Fruit fly (Drosophila melanogaster): ENCODE results near the gene CG33333.

CG33333 gene

DNA sequence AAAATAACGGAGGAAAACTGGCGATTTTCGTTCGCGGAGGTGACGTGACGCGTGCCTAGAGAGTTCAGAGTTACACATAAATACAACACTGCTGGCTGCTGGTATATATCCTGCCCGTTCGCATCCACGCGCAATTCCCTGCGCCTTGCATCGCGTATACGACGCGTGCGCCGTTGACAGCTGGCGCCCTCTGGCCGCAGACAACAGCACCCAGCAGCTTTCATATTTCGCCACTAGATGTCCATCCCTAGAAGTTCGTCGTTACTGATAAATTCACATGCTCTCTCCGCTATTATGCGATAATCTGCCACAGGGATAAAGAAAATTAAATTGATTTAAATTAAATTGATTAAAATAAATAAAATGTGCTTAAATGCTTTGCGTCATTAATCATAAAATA is 14.8 kb upstream of the CG33333 start, which contains the start of gene Sur-8 (continued):
- TF ChIP-seq pzg (GFP tag; optimal IDR thresholded peaks at IDR 0.05): peak; percentile 35
- TF ChIP-seq CG2129 (GFP tag; IDR thresholded peaks at IDR 0.05; ENCODE audit: partially characterized antibody): no peak
- TF ChIP-seq NfI (GFP tag; optimal IDR thresholded peaks at IDR 0.05): peak; percentile 67
- no peak for TF ChIP-seq Fer2 (tag; optimal IDR thresholded peaks at IDR 0.05)
- TF ChIP-seq wdn (GFP tag; IDR thresholded peaks at IDR 0.05): no peak
- TF ChIP-seq gcm2 (GFP tag; optimal IDR thresholded peaks at IDR 0.05): no peak
- TF ChIP-seq croc (GFP tag; conservative IDR thresholded peaks at IDR 0.05): peak; percentile 26; the same call in 1 of the 3 replicates
- 0 out of 2 replicates have a peak, but pooled peaks have one; percentile 24 for TF ChIP-seq cas (GFP tag; IDR thresholded peaks at IDR 0.05)
- no peak for TF ChIP-seq Lim3 (GFP tag; IDR thresholded peaks at IDR 0.05)
- TF ChIP-seq BEAF-32 (GFP tag; optimal IDR thresholded peaks at IDR 0.05): peak; percentile 4
- TF ChIP-seq eve (GFP tag; optimal IDR thresholded peaks at IDR 0.05): no peak
- TF ChIP-seq ac (GFP tag; optimal IDR thresholded peaks at IDR 0.05): no peak
- no peak for TF ChIP-seq CG9437 (GFP tag; optimal IDR thresholded peaks at IDR 0.05)
- peak; percentile 65; the same call in 2 of the 3 replicates for TF ChIP-seq CG17361 (GFP tag; IDR thresholded peaks at IDR 0.05)
- TF ChIP-seq CG10979 (tag; optimal IDR thresholded peaks at IDR 0.05): peak; percentile 88
- peak; percentile 79 for TF ChIP-seq CG5245 (GFP tag; optimal IDR thresholded peaks at IDR 0.05)
- peak; percentile 73 for TF ChIP-seq CG1603 (tag; optimal IDR thresholded peaks at IDR 0.05)
- TF ChIP-seq yki (optimal IDR thresholded peaks at IDR 0.05): no peak
- peak; percentile 86 for TF ChIP-seq ci (GFP tag; IDR thresholded peaks at IDR 0.05)
- peak; percentile 82 for TF ChIP-seq CG9932 (GFP tag; IDR thresholded peaks at IDR 0.05)
- TF ChIP-seq caup (GFP tag; optimal IDR thresholded peaks at IDR 0.05; ENCODE audit: severe bottlenecking): peak; percentile 77
- peak; percentile 89 for TF ChIP-seq CG11247 (GFP tag; IDR thresholded peaks at IDR 0.05)
- peak; percentile 20; the same call in 1 of the 2 replicates for TF ChIP-seq CG31441 (GFP tag; IDR thresholded peaks at IDR 0.05)
- peak; percentile 30 for TF ChIP-seq nau (GFP tag; optimal IDR thresholded peaks at IDR 0.05)
- no peak for TF ChIP-seq Nf-YB (GFP tag; optimal IDR thresholded peaks at IDR 0.05)
- peak; percentile 24 for TF ChIP-seq scrt (GFP tag; optimal IDR thresholded peaks at IDR 0.05)
- peak; percentile 73 for TF ChIP-seq CG14441 (GFP tag; IDR thresholded peaks at IDR 0.05)
- peak; percentile 35 for TF ChIP-seq tx (GFP tag; optimal IDR thresholded peaks at IDR 0.05)
- peak; percentile 76 for TF ChIP-seq dysf (GFP tag; IDR thresholded peaks at IDR 0.05)
- peak; percentile 21; the same call in 1 of the 2 replicates for TF ChIP-seq Scr (GFP tag; IDR thresholded peaks at IDR 0.05; ENCODE audit: partially characterized antibody)
- no peak for TF ChIP-seq Stat92E (GFP tag; optimal IDR thresholded peaks at IDR 0.05)
- TF ChIP-seq oc (tag; optimal IDR thresholded peaks at IDR 0.05): no peak
- peak; percentile 39 for TF ChIP-seq CG34376 (GFP tag; optimal IDR thresholded peaks at IDR 0.05)
- TF ChIP-seq Trl (optimal IDR thresholded peaks at IDR 0.05): no peak
- TF ChIP-seq Trl (GFP tag; optimal IDR thresholded peaks at IDR 0.05): peak; percentile 72
- peak; percentile 63 for TF ChIP-seq Hr3 (GFP tag; optimal IDR thresholded peaks at IDR 0.05)
- 0 out of 2 replicates have a peak, but pooled peaks have one; percentile 22 for TF ChIP-seq ranshi (GFP tag; IDR thresholded peaks at IDR 0.05)
- TF ChIP-seq CG3065 (GFP tag; optimal IDR thresholded peaks at IDR 0.05): no peak
- peak; percentile 34; the same call in 1 of the 3 replicates for TF ChIP-seq CG7357 (GFP tag; IDR thresholded peaks at IDR 0.05)
- TF ChIP-seq odd (GFP tag; optimal IDR thresholded peaks at IDR 0.05): peak; percentile 12
- TF ChIP-seq Hmr (GFP tag; optimal IDR thresholded peaks at IDR 0.05): peak; percentile 76
- TF ChIP-seq sna (GFP tag; IDR thresholded peaks at IDR 0.05; ENCODE audit: partially characterized antibody): no peak
- TF ChIP-seq repo (GFP tag; optimal IDR thresholded peaks at IDR 0.05): peak; percentile 25
- TF ChIP-seq CG8944 (GFP tag; optimal IDR thresholded peaks at IDR 0.05): peak; percentile 69
- TF ChIP-seq Antp (GFP tag; optimal IDR thresholded peaks at IDR 0.05): peak; percentile 70
- peak; percentile 31 for TF ChIP-seq Blimp-1 (GFP tag; optimal IDR thresholded peaks at IDR 0.05)
- TF ChIP-seq pfk (GFP tag; optimal IDR thresholded peaks at IDR 0.05): no peak
- TF ChIP-seq emc (GFP tag; optimal IDR thresholded peaks at IDR 0.05): no peak
- TF ChIP-seq CG15514 (GFP tag; optimal IDR thresholded peaks at IDR 0.05): peak; percentile 75
- peak; percentile 53 for TF ChIP-seq zen (tag; optimal IDR thresholded peaks at IDR 0.05)

Measured in whole organism, embryonic.